Worm (Caenorhabditis elegans) whole organism, L1 larva: Measurements from ENCODE around the gene C05D12.3.

ENCODE experiments used
- blmp-1 ChIP-seq: fragments of 150-350 bp; optimal IDR thresholded peaks from 2 replicates; lab custom pipeline; 2014; ENCODE audit warnings: missing biosample characterization, missing genetic modification characterization
- ceh-63 ChIP-seq: fragments of 200-800 bp; sonication (Bioruptor generic); optimal IDR thresholded peaks from 2 replicates; lab custom pipeline; 2018; ENCODE audit warnings: mild to moderate bottlenecking, missing genetic modification characterization, missing compliant biosample characterization
- ceh-8 ChIP-seq: fragments of 200-800 bp; sonication (Bioruptor generic); optimal IDR thresholded peaks from 2 replicates; lab custom pipeline; 2018; ENCODE audit warnings: mild to moderate bottlenecking, missing genetic modification characterization, moderate library complexity, missing compliant biosample characterization
- ces-1 ChIP-seq: fragments of 150-350 bp; optimal IDR thresholded peaks from 2 replicates; lab custom pipeline; 2014; ENCODE audit warnings: missing biosample characterization, missing genetic modification reagents, missing genetic modification characterization
- dsc-1 ChIP-seq: sonication (generic microtip); optimal IDR thresholded peaks from 2 replicates; lab custom pipeline; 2016; ENCODE audit warnings: mild to moderate bottlenecking, missing genetic modification characterization, missing compliant biosample characterization
- efl-1 ChIP-seq, 4 experiments: fragments of 150-350 bp; optimal IDR thresholded peaks in 3 of 4; peaks in 1 of 4; 1 replicate in 1 of 4; 2 replicates in 3 of 4; lab custom pipeline; 2014; ENCODE audit warnings: missing biosample characterization in 2 of 4, missing genetic modification characterization in 2 of 4, missing genetic modification reagents in 2 of 4
- egl-13 ChIP-seq: sonication (generic microtip); optimal IDR thresholded peaks from 2 replicates; lab custom pipeline; 2016; ENCODE audit warnings: missing genotype, missing genetic modification reagents, missing genetic modification characterization, missing compliant biosample characterization
- elt-2 ChIP-seq: sonication (generic microtip); optimal IDR thresholded peaks from 2 replicates; lab custom pipeline; 2016; ENCODE audit warnings: missing genetic modification characterization, mild to moderate bottlenecking, inconsistent platforms, missing compliant biosample characterization, missing genetic modification reagents
- elt-3 ChIP-seq, 6 experiments: fragments of 150-350 bp in 1 of 6; sonication (generic microtip); optimal IDR thresholded peaks; 2 replicates each; lab custom pipeline; 2017 to 2018; ENCODE audit warnings: missing biosample characterization in 6 of 6, missing genetic modification characterization in 6 of 6, inconsistent platforms in 1 of 6
- fkh-4 ChIP-seq: sonication (generic microtip); optimal IDR thresholded peaks from 2 replicates; lab custom pipeline; 2016; ENCODE audit warnings: missing compliant biosample characterization, missing genetic modification characterization, borderline replicate concordance
- hlh-17 ChIP-seq: fragments of 200-800 bp; sonication (Bioruptor generic); optimal IDR thresholded peaks from 2 replicates; lab custom pipeline; 2018; ENCODE audit warnings: missing genetic modification characterization, mild to moderate bottlenecking, missing compliant biosample characterization, moderate library complexity, borderline replicate concordance
- jun-1 ChIP-seq: fragments of 150-350 bp; optimal IDR thresholded peaks from 2 replicates; lab custom pipeline; 2014; ENCODE audit warnings: missing biosample characterization, missing genetic modification reagents, missing genetic modification characterization
- lin-13 ChIP-seq: fragments of 150-350 bp; optimal IDR thresholded peaks from 2 replicates; lab custom pipeline; 2014; ENCODE audit warnings: missing biosample characterization, missing genetic modification reagents, missing genetic modification characterization
- lin-14 ChIP-seq: fragments of 200-800 bp; sonication (Bioruptor generic); optimal IDR thresholded peaks from 2 replicates; lab custom pipeline; 2018; ENCODE audit warnings: mild to moderate bottlenecking, missing genetic modification characterization, moderate library complexity, missing compliant biosample characterization
- lin-35 ChIP-seq, 2 experiments: fragments of 150-350 bp; optimal IDR thresholded peaks; 2 replicates each; lab custom pipeline; 2014; ENCODE audit warnings: missing biosample characterization in 2 of 2, missing genetic modification characterization in 2 of 2, missing genetic modification reagents in 2 of 2
- lin-39 ChIP-seq: fragments of 150-350 bp; optimal IDR thresholded peaks from 2 replicates; lab custom pipeline; 2014; ENCODE audit warnings: missing biosample characterization, missing genetic modification reagents, missing genetic modification characterization
- mef-2 ChIP-seq: fragments of 150-350 bp; optimal IDR thresholded peaks from 2 replicates; lab custom pipeline; 2014; ENCODE audit warnings: missing biosample characterization, missing genetic modification characterization
- mep-1 ChIP-seq: fragments of 150-350 bp; optimal IDR thresholded peaks from 2 replicates; lab custom pipeline; 2014; ENCODE audit warnings: missing biosample characterization, missing genetic modification characterization
- nhr-11 ChIP-seq: fragments of 150-350 bp; optimal IDR thresholded peaks from 2 replicates; lab custom pipeline; 2014; ENCODE audit warnings: missing biosample characterization, missing genetic modification characterization
- nhr-20 ChIP-seq: sonication (generic microtip); optimal IDR thresholded peaks from 2 replicates; lab custom pipeline; 2016; ENCODE audit warnings: mild to moderate bottlenecking, missing genetic modification characterization, missing compliant biosample characterization
- nhr-85 ChIP-seq: sonication (generic microtip); peaks from one replicate; lab custom pipeline; 2016; ENCODE audit warnings: missing genetic modification characterization, inconsistent platforms, missing compliant biosample characterization
- nhr-90 ChIP-seq: sonication (generic microtip); optimal IDR thresholded peaks from 2 replicates; lab custom pipeline; 2016; ENCODE audit warnings: mild to moderate bottlenecking, missing genetic modification characterization, missing compliant biosample characterization; ENCODE audit not compliant: poor library complexity
- pag-3 ChIP-seq: sonication (generic microtip); optimal IDR thresholded peaks from 2 replicates; lab custom pipeline; 2017; ENCODE audit warnings: missing genetic modification characterization, mild to moderate bottlenecking, missing compliant biosample characterization, antibody characterized with exemption, borderline replicate concordance; ENCODE audit not compliant: insufficient read depth
- pax-3 ChIP-seq: fragments of 200-800 bp; sonication (Bioruptor generic); optimal IDR thresholded peaks from 2 replicates; lab custom pipeline; 2018; ENCODE audit warnings: mild to moderate bottlenecking, missing genetic modification characterization, moderate library complexity, missing compliant biosample characterization
- tbx-2 ChIP-seq: sonication (generic microtip); optimal IDR thresholded peaks from 2 replicates; lab custom pipeline; 2016; ENCODE audit warnings: missing genetic modification characterization, missing compliant biosample characterization
- tlp-1 ChIP-seq: fragments of 150-350 bp; optimal IDR thresholded peaks from 2 replicates; lab custom pipeline; 2014; ENCODE audit warnings: missing biosample characterization, missing genetic modification characterization
- unc-98 ChIP-seq: fragments of 200-800 bp; sonication (Bioruptor generic); IDR thresholded peaks from 2 replicates; pipeline ENCODE4 v1.3.6; 2022; ENCODE audit warnings: missing genetic modification characterization, missing compliant biosample characterization
- ztf-11 ChIP-seq, 2 experiments: sonication (generic microtip); optimal IDR thresholded peaks; 2 replicates each; lab custom pipeline; 2016 to 2017; ENCODE audit warnings: missing genetic modification characterization in 2 of 2, missing biosample characterization in 1 of 2, missing compliant biosample characterization in 1 of 2

Gene C05D12.3

ce11 chrII:11384099-11384498 lies 41.0 kb upstream of the C05D12.3 start:
- no peak for TF ChIP-seq elt-2
- no peak for TF ChIP-seq hlh-17 (GFP tag; lab: Kevin White, UChicago)
- TF ChIP-seq lin-14 (GFP tag; lab: Kevin White, UChicago) = no peak
- TF ChIP-seq nhr-90 (tag; lab: Kevin White, UChicago) = no peak
- no peak for TF ChIP-seq mef-2 (tag; lab: Kevin White, UChicago)
- TF ChIP-seq egl-13 (tag; lab: Kevin White, UChicago) = no peak
- no peak for TF ChIP-seq lin-13 (GFP tag; lab: Kevin White, UChicago)

ce11 chrII:11386950-11387349 lies 38.1 kb upstream of the C05D12.3 start:
- TF ChIP-seq efl-1 (optimal IDR thresholded peaks at IDR 0.05; lab: Kevin White, UChicago) = no peak
- peak in 1 of 2 experiments; percentile 48 for TF ChIP-seq efl-1 (GFP tag; optimal IDR thresholded peaks at IDR 0.05 in 1 of 2; lab: Kevin White, UChicago)
- TF ChIP-seq jun-1 = no peak

ce11 chrII:11390865-11391264 lies 34.2 kb upstream of the C05D12.3 start, which contains the start of gene shn-1:
shn-1 (minus strand) TSS chrII:11390965.
- TF ChIP-seq ceh-8 (GFP tag; lab: Kevin White, UChicago) = no peak
- TF ChIP-seq fkh-4 (tag; lab: Kevin White, UChicago) = no peak
- no peak for TF ChIP-seq tlp-1 (tag; lab: Kevin White, UChicago)
- no peak for TF ChIP-seq mep-1 (tag; lab: Kevin White, UChicago)
- peak; percentile 24 for TF ChIP-seq lin-14 (GFP tag; lab: Kevin White, UChicago)
- TF ChIP-seq efl-1 (optimal IDR thresholded peaks at IDR 0.05; lab: Kevin White, UChicago) = no peak
- peak in 1 of 2 experiments; percentile 38 for TF ChIP-seq efl-1 (GFP tag; optimal IDR thresholded peaks at IDR 0.05 in 1 of 2; lab: Kevin White, UChicago)
- no peak for TF ChIP-seq nhr-20 (tag; lab: Kevin White, UChicago)
- peak; percentile 17 for TF ChIP-seq blmp-1

- TF ChIP-seq ceh-63 (GFP tag; lab: Kevin White, UChicago) (no peak), dsc-1 (tag; lab: Kevin White, UChicago) (peak; percentile 64), nhr-85 (tag; lab: Kevin White, UChicago) (peak; percentile 69), pax-3 (tag; lab: Kevin White, UChicago) (no peak)
These were observed 32.7 kb upstream of the C05D12.3 start for ce11 chrII:11392390-11392789.

- TF ChIP-seq pag-3 (tag; lab: Kevin White, UChicago) (no peak), tbx-2 (tag; lab: Kevin White, UChicago) (no peak), tlp-1 (tag; lab: Kevin White, UChicago) (no peak), unc-98 (GFP tag; lab: Robert Waterston, UW) (no peak), ztf-11 (tag; optimal IDR thresholded peaks at IDR 0.05; lab: Kevin White, UChicago) (no peak), hlh-17 (GFP tag; lab: Kevin White, UChicago) (no peak), lin-14 (GFP tag; lab: Kevin White, UChicago) (no peak), elt-3 (tag; optimal IDR thresholded peaks at IDR 0.05; lab: Kevin White, UChicago) (no peak), lin-39 (tag; lab: Kevin White, UChicago) (no peak), ces-1 (GFP tag; lab: Kevin White, UChicago) (no peak)
These were observed 31.3 kb upstream of the C05D12.3 start for ce11 chrII:11393787-11394186.

ce11 chrII:11396217-11396616 lies 28.8 kb upstream of the C05D12.3 start:
- TF ChIP-seq nhr-11 (tag; lab: Kevin White, UChicago) (no peak), tbx-2 (tag; lab: Kevin White, UChicago) (no peak), nhr-85 (tag; lab: Kevin White, UChicago) (peak; percentile 47), lin-35 (GFP tag; optimal IDR thresholded peaks at IDR 0.05; lab: Kevin White, UChicago) (no peak)
